ENCODE assay signal across 3 worm cellular contexts in genomic region chrII:7200051-7200599, ce11.
A peak's percentile ranks its signal among the peaks of the same experiment; 100 is the strongest.
TF ChIP-seq lines count a peak whose summit lies in the region.

pcrg-1 (plus strand) TSS chrII:7200549.

TF ChIP-seq in whole organism, L1 larva, 84 proteins besides CTCF, POLR2A, EP300 and RAD21 (continued from another document and continues in another):
- TF ChIP-seq Y116A8C.19 (tag; optimal IDR thresholded peaks at IDR 0.05; lab: Kevin White, UChicago; ENCODE audit: borderline replicate concordance) (peak; percentile 15), mab-9 (GFP tag; IDR thresholded peaks at IDR 0.05; lab: Robert Waterston, UW) (peak; percentile 72), unc-130 (tag; optimal IDR thresholded peaks at IDR 0.05; lab: Kevin White, UChicago) (peak; percentile 24), lin-13 (GFP tag; optimal IDR thresholded peaks at IDR 0.05; lab: Kevin White, UChicago) (peak; percentile 64), ces-1 (GFP tag; optimal IDR thresholded peaks at IDR 0.05; lab: Kevin White, UChicago) (no peak), nhr-85 (tag; lab: Kevin White, UChicago) (peak; percentile 92), ztf-11 (tag; optimal IDR thresholded peaks at IDR 0.05; lab: Kevin White, UChicago) (peak in 1 of 2 experiments; percentile 76), zag-1 (tag; optimal IDR thresholded peaks at IDR 0.05; lab: Kevin White, UChicago) (no peak), mep-1 (tag; optimal IDR thresholded peaks at IDR 0.05; lab: Kevin White, UChicago) (peak; percentile 74), efl-3 (GFP tag; optimal IDR thresholded peaks at IDR 0.05; lab: Kevin White, UChicago) (peak; percentile 61), zip-4 (GFP tag; optimal IDR thresholded peaks at IDR 0.05; lab: Kevin White, UChicago) (peak; percentile 73), mef-2 (tag; optimal IDR thresholded peaks at IDR 0.05; lab: Kevin White, UChicago) (peak; percentile 23), sptf-1 (tag; optimal IDR thresholded peaks at IDR 0.05; lab: Kevin White, UChicago) (no peak), ceh-88 (GFP tag; IDR thresholded peaks at IDR 0.05; lab: Robert Waterston, UW) (peak; percentile 76), snpc-4 (tag; optimal IDR thresholded peaks at IDR 0.05; lab: Kevin White, UChicago) (peak; percentile 99), fos-1 (tag; optimal IDR thresholded peaks at IDR 0.05; lab: Kevin White, UChicago) (peak; percentile 57), alr-1 (tag; optimal IDR thresholded peaks at IDR 0.05; lab: Kevin White, UChicago; ENCODE audit: borderline replicate concordance) (no peak), ceh-63 (GFP tag; optimal IDR thresholded peaks at IDR 0.05; lab: Kevin White, UChicago) (peak; percentile 67), isw-1 (GFP tag; IDR thresholded peaks at IDR 0.05; lab: Robert Waterston, UW) (peak; percentile 42), mdl-1 (tag; optimal IDR thresholded peaks at IDR 0.05; lab: Kevin White, UChicago) (peak in 1 of 2 experiments; percentile 77), jun-1 (tag; optimal IDR thresholded peaks at IDR 0.05; lab: Kevin White, UChicago) (peak; percentile 39), nhr-76 (tag; optimal IDR thresholded peaks at IDR 0.05; lab: Kevin White, UChicago) (peak; percentile 51), pax-3 (tag; optimal IDR thresholded peaks at IDR 0.05; lab: Kevin White, UChicago) (peak; percentile 51), sup-37 (GFP tag; optimal IDR thresholded peaks at IDR 0.05; lab: Kevin White, UChicago) (peak; percentile 84), egl-13 (tag; optimal IDR thresholded peaks at IDR 0.05; lab: Kevin White, UChicago) (peak; percentile 23), elt-3 (tag; optimal IDR thresholded peaks at IDR 0.05; lab: Kevin White, UChicago) (peak in 2 of 6 experiments; percentile 36 to 83), ceh-82 (tag; optimal IDR thresholded peaks at IDR 0.05; lab: Kevin White, UChicago) (peak; percentile 40 to 76 (median 73)), egl-27 (tag; optimal IDR thresholded peaks at IDR 0.05; lab: Kevin White, UChicago) (no peak), lin-39 (tag; optimal IDR thresholded peaks at IDR 0.05; lab: Kevin White, UChicago) (peak; percentile 71), nhr-237 (tag; optimal IDR thresholded peaks at IDR 0.05; lab: Kevin White, UChicago) (no peak), ceh-8 (GFP tag; optimal IDR thresholded peaks at IDR 0.05; lab: Kevin White, UChicago) (peak; percentile 72), vab-15 (tag; optimal IDR thresholded peaks at IDR 0.05; lab: Kevin White, UChicago) (no peak), lin-14 (GFP tag; optimal IDR thresholded peaks at IDR 0.05; lab: Kevin White, UChicago) (peak; percentile 86), ets-5 (GFP tag; IDR thresholded peaks at IDR 0.05; lab: Robert Waterston, UW) (no peak), swsn-7 (tag; optimal IDR thresholded peaks at IDR 0.05; lab: Kevin White, UChicago) (peak; percentile 86), fkh-8 (tag; optimal IDR thresholded peaks at IDR 0.05; lab: Kevin White, UChicago) (no peak), lin-15B (tag; optimal IDR thresholded peaks at IDR 0.05; lab: Kevin White, UChicago) (no peak), hlh-17 (GFP tag; optimal IDR thresholded peaks at IDR 0.05; lab: Kevin White, UChicago; ENCODE audit: borderline replicate concordance) (no peak), hpl-2 (GFP tag; optimal IDR thresholded peaks at IDR 0.05; lab: Kevin White, UChicago) (no peak), xbp-1 (tag; optimal IDR thresholded peaks at IDR 0.05; lab: Kevin White, UChicago) (peak; percentile 76), nhr-28 (tag; optimal IDR thresholded peaks at IDR 0.05; lab: Kevin White, UChicago) (no peak), unc-30 (tag; optimal IDR thresholded peaks at IDR 0.05; lab: Kevin White, UChicago) (no peak), sox-4 (tag; optimal IDR thresholded peaks at IDR 0.05; lab: Kevin White, UChicago) (peak; percentile 36), unc-62 (GFP tag; optimal IDR thresholded peaks at IDR 0.05; lab: Kevin White, UChicago) (no peak)

TF ChIP-seq in whole organism, L3 larva, 47 proteins besides CTCF, POLR2A, EP300 and RAD21 (continued from another document):
- TF ChIP-seq elt-3 (tag; optimal IDR thresholded peaks at IDR 0.05; lab: Kevin White, UChicago) (peak in 1 of 3 experiments; percentile 42), fos-1 (tag; optimal IDR thresholded peaks at IDR 0.05; lab: Kevin White, UChicago) (no peak), egl-5 (tag; optimal IDR thresholded peaks at IDR 0.05; lab: Kevin White, UChicago) (no peak), ztf-11 (tag; optimal IDR thresholded peaks at IDR 0.05; lab: Kevin White, UChicago) (no peak), nhr-77 (tag; optimal IDR thresholded peaks at IDR 0.05; lab: Kevin White, UChicago) (no peak), jun-1 (tag; optimal IDR thresholded peaks at IDR 0.05; lab: Kevin White, UChicago) (no peak), eor-1 (tag; optimal IDR thresholded peaks at IDR 0.05; lab: Kevin White, UChicago) (no peak), nhr-67 (tag; optimal IDR thresholded peaks at IDR 0.05; lab: Kevin White, UChicago) (no peak), nhr-43 (tag; optimal IDR thresholded peaks at IDR 0.05; lab: Kevin White, UChicago; ENCODE audit: poor library complexity, severe bottlenecking) (peak; percentile 78), skn-1 (tag; optimal IDR thresholded peaks at IDR 0.05; lab: Kevin White, UChicago) (no peak), zag-1 (tag; optimal IDR thresholded peaks at IDR 0.05; lab: Kevin White, UChicago) (no peak), lsy-12 (tag; optimal IDR thresholded peaks at IDR 0.05; lab: Kevin White, UChicago) (peak; percentile 76), sea-2 (GFP tag; optimal IDR thresholded peaks at IDR 0.05; lab: Kevin White, UChicago) (peak; percentile 24), elt-1 (tag; optimal IDR thresholded peaks at IDR 0.05; lab: Kevin White, UChicago) (no peak), unc-39 (tag; optimal IDR thresholded peaks at IDR 0.05; lab: Kevin White, UChicago) (no peak), nhr-23 (tag; optimal IDR thresholded peaks at IDR 0.05; lab: Kevin White, UChicago) (peak; percentile 34), egl-27 (tag; optimal IDR thresholded peaks at IDR 0.05; lab: Kevin White, UChicago) (no peak)

TF ChIP-seq in whole organism, young adult, 124 proteins besides CTCF, POLR2A, EP300 and RAD21 (continued from another document and continues in another):
- TF ChIP-seq F52B5.7 (tag; optimal IDR thresholded peaks at IDR 0.05; lab: Kevin White, UChicago) (peak; percentile 93), lin-26 (GFP tag; IDR thresholded peaks at IDR 0.05; lab: Robert Waterston, UW) (peak; percentile 95), xnd-1 (tag; optimal IDR thresholded peaks at IDR 0.05; lab: Kevin White, UChicago) (peak; percentile 31), ztf-28 (GFP tag; IDR thresholded peaks at IDR 0.05; lab: Robert Waterston, UW) (no peak), Y56A3A.18 (GFP tag; IDR thresholded peaks at IDR 0.05; lab: Robert Waterston, UW) (peak; percentile 82; the same call in 1 of the 2 replicates), ZK185.1 (tag; optimal IDR thresholded peaks at IDR 0.05; lab: Kevin White, UChicago; ENCODE audit: poor library complexity, severe bottlenecking) (peak; percentile 78), F55B11.4 (tag; optimal IDR thresholded peaks at IDR 0.05; lab: Kevin White, UChicago; ENCODE audit: borderline replicate concordance, insufficient read depth) (no peak), lin-54 (GFP tag; optimal IDR thresholded peaks at IDR 0.05; lab: Kevin White, UChicago) (peak; percentile 76), nfyb-1 (GFP tag; IDR thresholded peaks at IDR 0.05; lab: Robert Waterston, UW) (peak; percentile 84), B0261.1 (tag; optimal IDR thresholded peaks at IDR 0.05; lab: Kevin White, UChicago) (peak; percentile 73), nfya-2 (GFP tag; IDR thresholded peaks at IDR 0.05; lab: Robert Waterston, UW) (0 out of 2 replicates have a peak, but pooled peaks have one; percentile 65), K11D2.4 (GFP tag; IDR thresholded peaks at IDR 0.05; lab: Robert Waterston, UW) (peak; percentile 63; the same call in 1 of the 2 replicates), sea-2 (GFP tag; IDR thresholded peaks at IDR 0.05; lab: Robert Waterston, UW) (peak; percentile 72; the same call in 1 of the 2 replicates), ccch-3 (GFP tag; optimal IDR thresholded peaks at IDR 0.05; lab: Kevin White, UChicago) (no peak), mcd-1 (GFP tag; IDR thresholded peaks at IDR 0.05; lab: Robert Waterston, UW) (peak; percentile 79; the same call in 1 of the 2 replicates), lag-1 (GFP tag; IDR thresholded peaks at IDR 0.05; lab: Robert Waterston, UW) (no peak), ekl-4 (GFP tag; IDR thresholded peaks at IDR 0.05; lab: Robert Waterston, UW) (peak; percentile 83), F57C9.4 (tag; optimal IDR thresholded peaks at IDR 0.05; lab: Kevin White, UChicago) (peak; percentile 10), atf-7 (tag; optimal IDR thresholded peaks at IDR 0.05; lab: Kevin White, UChicago) (peak; percentile 56), C17E4.6 (GFP tag; IDR thresholded peaks at IDR 0.05; lab: Robert Waterston, UW) (peak; percentile 77), tbp1 (GFP tag; optimal IDR thresholded peaks at IDR 0.05; lab: Kevin White, UChicago) (peak; percentile 87), hmg-20 (GFP tag; IDR thresholded peaks at IDR 0.05; lab: Robert Waterston, UW) (peak; percentile 61; the same call in 1 of the 2 replicates), rec-8 (tag; optimal IDR thresholded peaks at IDR 0.05; lab: Kevin White, UChicago) (peak in 1 of 2 experiments; percentile 15), hlh-12 (tag; optimal IDR thresholded peaks at IDR 0.05; lab: Kevin White, UChicago) (peak; percentile 11), ceh-91 (GFP tag; IDR thresholded peaks at IDR 0.05; lab: Robert Waterston, UW) (0 out of 2 replicates have a peak, but pooled peaks have one; percentile 41), chd-7 (tag; optimal IDR thresholded peaks at IDR 0.05; lab: Kevin White, UChicago) (peak; percentile 93), nhr-120 (GFP tag; IDR thresholded peaks at IDR 0.05; lab: Robert Waterston, UW) (0 out of 2 replicates have a peak, but pooled peaks have one; percentile 35), mxl-1 (tag; optimal IDR thresholded peaks at IDR 0.05; lab: Kevin White, UChicago) (peak; percentile 80), tbx-9 (tag; optimal IDR thresholded peaks at IDR 0.05; lab: Kevin White, UChicago; ENCODE audit: borderline replicate concordance) (no peak), lir-1 (GFP tag; conservative IDR thresholded peaks at IDR 0.05; lab: Robert Waterston, UW) (0 out of 2 replicates have a peak, but pooled peaks have one; percentile 40), B0035.1 (tag; optimal IDR thresholded peaks at IDR 0.05; lab: Kevin White, UChicago) (peak; percentile 16), ztf-25 (GFP tag; IDR thresholded peaks at IDR 0.05; lab: Robert Waterston, UW) (peak; percentile 80), lsl-1 (GFP tag; optimal IDR thresholded peaks at IDR 0.05; lab: Kevin White, UChicago) (peak; percentile 70), cebp-1 (GFP tag; IDR thresholded peaks at IDR 0.05; lab: Robert Waterston, UW) (peak; percentile 22; the same call in 1 of the 2 replicates), cebp-1 (tag; optimal IDR thresholded peaks at IDR 0.05; lab: Kevin White, UChicago) (no peak), cebp-2 (GFP tag; IDR thresholded peaks at IDR 0.05; lab: Robert Waterston, UW) (0 out of 2 replicates have a peak, but pooled peaks have one; percentile 30), bed-2 (GFP tag; IDR thresholded peaks at IDR 0.05; lab: Robert Waterston, UW) (peak; percentile 75; the same call in 1 of the 2 replicates), repo-1 (tag; optimal IDR thresholded peaks at IDR 0.05; lab: Kevin White, UChicago) (peak; percentile 87), hmg-1.2 (GFP tag; IDR thresholded peaks at IDR 0.05; lab: Robert Waterston, UW) (peak; percentile 92), dpff-1 (tag; optimal IDR thresholded peaks at IDR 0.05; lab: Kevin White, UChicago) (peak; percentile 89), mel-28 (tag; optimal IDR thresholded peaks at IDR 0.05; lab: Kevin White, UChicago; ENCODE audit: borderline replicate concordance) (no peak), ztf-18 (tag; optimal IDR thresholded peaks at IDR 0.05; lab: Kevin White, UChicago) (peak; percentile 84), ets-4 (GFP tag; optimal IDR thresholded peaks at IDR 0.05; lab: Kevin White, UChicago) (peak; percentile 73), ztf-22 (GFP tag; optimal IDR thresholded peaks at IDR 0.05; lab: Kevin White, UChicago) (peak; percentile 52), aptf-3 (GFP tag; IDR thresholded peaks at IDR 0.05; lab: Robert Waterston, UW) (0 out of 2 replicates have a peak, but pooled peaks have one; percentile 73), F10E7.11 (tag; optimal IDR thresholded peaks at IDR 0.05; lab: Kevin White, UChicago) (peak; percentile 4), pbrm-1 (GFP tag; IDR thresholded peaks at IDR 0.05; lab: Robert Waterston, UW) (no peak; the same call in 1 of the 2 replicates), attf-5 (GFP tag; optimal IDR thresholded peaks at IDR 0.05; lab: Kevin White, UChicago) (peak; percentile 70), nfya-1 (tag; optimal IDR thresholded peaks at IDR 0.05; lab: Kevin White, UChicago; ENCODE audit: borderline replicate concordance, insufficient read depth) (no peak), F22D6.2 (tag; optimal IDR thresholded peaks at IDR 0.05; lab: Kevin White, UChicago) (peak; percentile 58), ceh-79 (tag; optimal IDR thresholded peaks at IDR 0.05; lab: Kevin White, UChicago) (peak; percentile 89), Y53G8AR.9 (GFP tag; conservative IDR thresholded peaks at IDR 0.05; lab: Robert Waterston, UW) (peak; percentile 80), ztf-6 (GFP tag; IDR thresholded peaks at IDR 0.05; lab: Robert Waterston, UW) (peak; percentile 47; the same call in 1 of the 2 replicates), dpl-1 (GFP tag; optimal IDR thresholded peaks at IDR 0.05; lab: Kevin White, UChicago) (no peak), somi-1 (GFP tag; optimal IDR thresholded peaks at IDR 0.05; lab: Kevin White, UChicago) (peak; percentile 80), K12H6.12 (tag; optimal IDR thresholded peaks at IDR 0.05; lab: Kevin White, UChicago) (peak; percentile 78), nhr-27 (tag; optimal IDR thresholded peaks at IDR 0.05; lab: Kevin White, UChicago) (peak; percentile 61), nhr-179 (tag; optimal IDR thresholded peaks at IDR 0.05; lab: Kevin White, UChicago) (no peak), Y95B8A.8 (GFP tag; IDR thresholded peaks at IDR 0.05; lab: Robert Waterston, UW) (peak; percentile 51; the same call in 1 of the 2 replicates), D2030.7 (GFP tag; IDR thresholded peaks at IDR 0.05; lab: Robert Waterston, UW) (peak; percentile 78), F33H1.4 (GFP tag; IDR thresholded peaks at IDR 0.05; lab: Robert Waterston, UW) (peak; percentile 48; the same call in 1 of the 2 replicates), lin-40 (tag; optimal IDR thresholded peaks at IDR 0.05; lab: Kevin White, UChicago) (peak; percentile 76), him-1 (tag; optimal IDR thresholded peaks at IDR 0.05; lab: Kevin White, UChicago) (peak; percentile 63), athp-1 (tag; optimal IDR thresholded peaks at IDR 0.05; lab: Kevin White, UChicago) (peak; percentile 94), bed-1 (GFP tag; IDR thresholded peaks at IDR 0.05; lab: Robert Waterston, UW) (peak; percentile 80; the same call in 1 of the 2 replicates), aptf-2 (GFP tag; conservative IDR thresholded peaks at IDR 0.05; lab: Robert Waterston, UW) (0 out of 2 replicates have a peak, but pooled peaks have one; percentile 30), ceh-100 (GFP tag; IDR thresholded peaks at IDR 0.05; lab: Robert Waterston, UW) (peak; percentile 73), zfh-2 (GFP tag; conservative IDR thresholded peaks at IDR 0.05; lab: Robert Waterston, UW) (no peak), F57A8.1 (GFP tag; optimal IDR thresholded peaks at IDR 0.05; lab: Kevin White, UChicago) (peak; percentile 55), F37B4.10 (GFP tag; IDR thresholded peaks at IDR 0.05; lab: Robert Waterston, UW) (no peak), die-1 (tag; optimal IDR thresholded peaks at IDR 0.05; lab: Kevin White, UChicago) (peak; percentile 91), ceh-40 (GFP tag; IDR thresholded peaks at IDR 0.05; lab: Robert Waterston, UW) (peak; percentile 86), T07F8.4 (tag; optimal IDR thresholded peaks at IDR 0.05; lab: Kevin White, UChicago) (peak; percentile 80), nhr-80 (tag; optimal IDR thresholded peaks at IDR 0.05; lab: Kevin White, UChicago) (peak; percentile 45)
